Fruit fly (Drosophila melanogaster) whole organism, wandering third instar larva: ENCODE measurements around the gene orb2.

ENCODE experiments used
- CG32264 ChIP-seq: fragments of 200-800 bp; sonication (Bioruptor generic); optimal IDR thresholded peaks from 2 replicates; lab custom pipeline; 2016; ENCODE audit warnings: missing biosample characterization, missing genetic modification characterization
- CrebA ChIP-seq: fragments of 200-800 bp; sonication (Bioruptor generic); optimal IDR thresholded peaks from 2 replicates; lab custom pipeline; 2016; ENCODE audit warnings: missing biosample characterization, mild to moderate bottlenecking, missing genetic modification characterization, borderline replicate concordance
- Dfd ChIP-seq: fragments of >200 bp; optimal IDR thresholded peaks from 2 replicates; lab custom pipeline; 2017; ENCODE audit warnings: missing biosample characterization, missing genetic modification characterization
- Dif ChIP-seq: fragments of 200-275, 200-300 bp; sonication (Bioruptor generic); optimal IDR thresholded peaks from 2 replicates; lab custom pipeline; 2018; ENCODE audit warnings: missing biosample characterization, missing genetic modification characterization; ENCODE audit not compliant: partially characterized antibody
- GATAd ChIP-seq: sonication (Bioruptor generic); optimal IDR thresholded peaks from 2 replicates; lab custom pipeline; 2016; ENCODE audit warnings: missing biosample characterization, missing genetic modification characterization
- HLH106 ChIP-seq: fragments of 200-800 bp; optimal IDR thresholded peaks from 3 replicates; lab custom pipeline; 2019; ENCODE audit warnings: missing biosample characterization, mild to moderate bottlenecking, missing genetic modification characterization, moderate library complexity
- Hnf4 ChIP-seq: fragments of 200-800 bp; sonication (Bioruptor generic); optimal IDR thresholded peaks from 2 replicates; lab custom pipeline; 2016; ENCODE audit warnings: missing biosample characterization, mild to moderate bottlenecking, missing genetic modification characterization
- Hr78 ChIP-seq: fragments of >200 bp; optimal IDR thresholded peaks from 2 replicates; lab custom pipeline; 2017; ENCODE audit warnings: missing biosample characterization, missing genetic modification characterization
- Hr83 ChIP-seq: fragments of 200-300 bp; sonication (Bioruptor generic); optimal IDR thresholded peaks from 2 replicates; lab custom pipeline; 2016; ENCODE audit warnings: missing biosample characterization, mild to moderate bottlenecking, missing genetic modification characterization, moderate library complexity; ENCODE audit not compliant: poor library complexity, severe bottlenecking
- Jra ChIP-seq: sonication (Bioruptor generic); optimal IDR thresholded peaks from 2 replicates; lab custom pipeline; 2016; ENCODE audit warnings: missing biosample characterization, missing genetic modification characterization
- Mio ChIP-seq: sonication (Bioruptor generic); optimal IDR thresholded peaks from 2 replicates; lab custom pipeline; 2016; ENCODE audit warnings: missing biosample characterization, missing genetic modification characterization
- Myc ChIP-seq: fragments of >200 bp; optimal IDR thresholded peaks from 2 replicates; lab custom pipeline; 2017
- Vsx2 ChIP-seq: fragments of 200-300, 225-300 bp; sonication (Bioruptor generic); optimal IDR thresholded peaks from 2 replicates; lab custom pipeline; 2018; ENCODE audit warnings: missing biosample characterization, missing genetic modification characterization; ENCODE audit not compliant: partially characterized antibody
- br ChIP-seq: fragments of 200-800 bp; sonication (Bioruptor generic); optimal IDR thresholded peaks from 2 replicates; lab custom pipeline; 2016; ENCODE audit warnings: missing biosample characterization, missing genetic modification characterization
- brk ChIP-seq: fragments of 200-800 bp; sonication (Bioruptor generic); optimal IDR thresholded peaks from 2 replicates; lab custom pipeline; 2016; ENCODE audit warnings: missing biosample characterization, mild to moderate bottlenecking, missing genetic modification characterization
- dl ChIP-seq, 2 experiments: fragments of 175-275, 200-275 bp in 1 of 2; fragments of 200-275 bp in 1 of 2; sonication (Bioruptor generic); optimal IDR thresholded peaks; lab custom pipeline; 2018; ENCODE audit warnings: mild to moderate bottlenecking in 2 of 2, missing biosample characterization in 2 of 2, missing genetic modification characterization in 2 of 2, moderate library complexity in 2 of 2; ENCODE audit not compliant: partially characterized antibody in 2 of 2, insufficient read depth in 1 of 2
- dsf ChIP-seq: sonication (Bioruptor generic); optimal IDR thresholded peaks from 2 replicates; lab custom pipeline; 2016; ENCODE audit warnings: missing biosample characterization, missing genetic modification characterization, borderline replicate concordance
- ey ChIP-seq: fragments of 200-800 bp; sonication (Bioruptor generic); optimal IDR thresholded peaks from 2 replicates; lab custom pipeline; 2016; ENCODE audit warnings: missing biosample characterization, missing genetic modification characterization
- foxo ChIP-seq, 2 experiments: fragments of 200-800 bp; sonication (Bioruptor generic); optimal IDR thresholded peaks; 2 replicates in 1 of 2; 3 replicates in 1 of 2; lab custom pipeline; 2016 to 2017; ENCODE audit warnings: missing biosample characterization in 2 of 2, missing genetic modification characterization in 2 of 2
- fru ChIP-seq: fragments of 200-800 bp; sonication (Bioruptor generic); optimal IDR thresholded peaks from 3 replicates; lab custom pipeline; 2016; ENCODE audit warnings: missing biosample characterization, mild to moderate bottlenecking, missing genetic modification characterization
- h ChIP-seq: fragments of 200-800 bp; sonication (Bioruptor generic); optimal IDR thresholded peaks from 3 replicates; lab custom pipeline; 2016; ENCODE audit warnings: missing biosample characterization, mild to moderate bottlenecking, missing genetic modification characterization
- jim ChIP-seq: fragments of 175-275, 200-325 bp; sonication (Bioruptor generic); optimal IDR thresholded peaks from 2 replicates; lab custom pipeline; 2016; ENCODE audit warnings: missing biosample characterization, mild to moderate bottlenecking, missing genetic modification characterization
- lola ChIP-seq: fragments of >200 bp; optimal IDR thresholded peaks from 2 replicates; lab custom pipeline; 2017; ENCODE audit warnings: missing biosample characterization, missing genetic modification characterization
- pan ChIP-seq: fragments of >200 bp; optimal IDR thresholded peaks from 2 replicates; lab custom pipeline; 2017
- psq ChIP-seq: fragments of 200-800 bp; sonication (Bioruptor generic); optimal IDR thresholded peaks from 3 replicates; lab custom pipeline; 2017; ENCODE audit warnings: missing biosample characterization, mild to moderate bottlenecking, missing genetic modification characterization, moderate library complexity
- rgr ChIP-seq: fragments of 200-800 bp; sonication (Bioruptor generic); optimal IDR thresholded peaks from 3 replicates; lab custom pipeline; 2016; ENCODE audit warnings: missing biosample characterization, mild to moderate bottlenecking, missing genetic modification characterization
- sage ChIP-seq: fragments of 200-800 bp; sonication (Bioruptor generic); optimal IDR thresholded peaks from 2 replicates; lab custom pipeline; 2016; ENCODE audit warnings: missing biosample characterization, mild to moderate bottlenecking, missing genetic modification characterization
- sv ChIP-seq: fragments of 200-800 bp; sonication (Bioruptor generic); optimal IDR thresholded peaks from 3 replicates; lab custom pipeline; 2016; ENCODE audit warnings: missing biosample characterization, missing genetic modification characterization
- usp ChIP-seq: fragments of >200 bp; optimal IDR thresholded peaks from 2 replicates; lab custom pipeline; 2017; ENCODE audit warnings: missing biosample characterization, missing genetic modification characterization
- woc ChIP-seq: sonication (Bioruptor generic); optimal IDR thresholded peaks from 2 replicates; lab custom pipeline; 2016; ENCODE audit warnings: missing biosample characterization, mild to moderate bottlenecking, missing genetic modification characterization

Gene orb2

DNA sequence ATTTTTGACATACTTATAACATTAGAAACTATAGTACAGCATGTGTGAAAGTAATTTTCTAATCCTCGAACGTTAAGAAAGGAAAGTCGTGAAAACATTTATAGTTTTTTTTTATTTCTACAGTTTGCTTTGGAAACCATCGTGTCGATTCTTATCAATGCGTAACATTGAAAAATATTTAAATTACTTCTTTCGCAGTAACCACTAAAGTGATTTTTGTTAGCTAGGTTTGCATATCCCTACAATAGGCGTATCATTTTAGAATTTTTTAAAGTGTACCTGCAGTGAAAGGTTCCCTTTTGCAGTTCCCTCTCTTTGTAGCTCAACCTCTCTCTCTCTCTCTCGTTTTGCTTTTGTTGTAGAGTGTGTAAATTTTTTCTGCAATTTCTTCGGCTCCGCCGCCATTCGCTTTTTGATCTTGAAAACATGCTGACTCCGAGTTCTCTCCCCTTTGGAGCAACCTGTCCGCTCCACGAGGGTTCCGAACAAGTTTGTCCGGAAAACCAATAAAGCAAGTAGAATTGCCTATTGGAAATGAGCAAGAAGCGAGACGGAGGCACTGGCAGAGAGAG is 40.6 kb downstream of the orb2 start (continued):
- TF ChIP-seq jim (GFP tag; lab: Kevin White, UChicago): no peak
- TF ChIP-seq rgr (GFP tag; lab: Kevin White, UChicago): peak; percentile 18
- peak; percentile 36 for TF ChIP-seq HLH106 (tag; lab: Kevin White, UChicago)
- no peak for TF ChIP-seq CG32264 (GFP tag; lab: Kevin White, UChicago)
- TF ChIP-seq woc (GFP tag; lab: Kevin White, UChicago): peak; percentile 77
- TF ChIP-seq br: peak; percentile 62
- TF ChIP-seq Mio (GFP tag; lab: Kevin White, UChicago): no peak
- TF ChIP-seq Hr78 (GFP tag; lab: Kevin White, UChicago): no peak
- peak; percentile 79 for TF ChIP-seq fru
- no peak for TF ChIP-seq dsf
- no peak for TF ChIP-seq lola (GFP tag; lab: Kevin White, UChicago)

DNA sequence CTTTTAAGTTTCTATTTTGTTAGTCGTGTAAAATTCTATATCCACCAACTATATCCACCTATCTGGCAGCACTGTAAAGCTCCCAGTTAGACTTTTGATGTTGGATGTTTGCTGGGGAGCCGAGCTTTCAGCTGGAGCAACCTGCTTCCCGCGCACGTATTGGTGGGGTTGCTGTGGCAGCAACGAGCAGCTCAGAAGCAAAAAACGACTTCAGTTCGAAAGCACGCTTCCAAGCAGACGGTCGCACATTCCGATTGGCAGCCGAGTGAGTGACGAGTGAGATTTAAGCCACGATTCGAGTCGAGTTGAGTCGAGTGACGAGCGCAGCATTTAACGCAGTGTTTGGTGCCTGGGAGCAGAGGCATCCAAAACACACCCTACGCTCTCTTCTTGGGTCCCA is 41.9 kb downstream of the orb2 start, which contains the start of the genes Tsp66E and mfr:
Gene Tsp66E, plus strand, starts transcription at position 168 of the 400 bp plus-strand sequence.
Gene mfr, minus strand, starts transcription at position 340 of the 400 bp plus-strand sequence.
- TF ChIP-seq fru (peak; percentile 39), pan (no peak), woc (GFP tag; lab: Kevin White, UChicago) (peak; percentile 1), Hnf4 (GFP tag; lab: Kevin White, UChicago) (no peak), ey (peak; percentile 0), rgr (GFP tag; lab: Kevin White, UChicago) (peak; percentile 13), Jra (peak; percentile 26), HLH106 (tag; lab: Kevin White, UChicago) (no peak), CrebA (no peak), dl (GFP tag; optimal IDR thresholded peaks at IDR 0.05; lab: Kevin White, UChicago; ENCODE audit: insufficient read depth in 1 of 2, partially characterized antibody in 2 of 2) (peak in 1 of 2 experiments; percentile 30), h (GFP tag; lab: Kevin White, UChicago) (peak; percentile 40), psq (GFP tag; lab: Kevin White, UChicago) (no peak), Mio (GFP tag; lab: Kevin White, UChicago) (no peak), br (peak; percentile 35), Dif (GFP tag; lab: Kevin White, UChicago) (peak; percentile 62), Vsx2 (GFP tag; lab: Kevin White, UChicago) (peak; percentile 39), Dfd (GFP tag; lab: Kevin White, UChicago) (no peak)

DNA sequence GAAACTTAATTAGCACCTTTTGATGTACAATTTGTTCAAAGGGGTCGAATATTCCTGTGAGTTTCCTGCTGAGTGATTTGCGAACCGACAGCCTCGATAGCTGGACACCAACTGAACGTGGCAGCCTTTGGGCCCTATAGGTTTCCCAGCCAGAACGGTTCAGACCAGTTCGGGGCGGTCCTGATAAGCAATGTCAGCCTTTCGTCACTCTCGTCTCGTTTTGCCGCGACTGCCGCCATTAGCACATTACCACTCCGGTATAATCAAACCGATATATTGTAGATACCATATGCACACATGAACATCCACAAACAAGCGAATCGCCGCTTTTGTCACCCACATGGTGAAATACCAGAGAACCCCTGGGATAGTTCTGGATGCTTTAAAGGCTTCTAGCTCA is 49.2 kb downstream of the orb2 start, which contains the start of gene TrpA1:
Gene TrpA1, minus strand, starts transcription at position 101 of the 400 bp plus-strand sequence.
- TF ChIP-seq dl (GFP tag; optimal IDR thresholded peaks at IDR 0.05; lab: Kevin White, UChicago; ENCODE audit: insufficient read depth in 1 of 2, partially characterized antibody in 2 of 2) (no peak), CrebA (no peak)

DNA sequence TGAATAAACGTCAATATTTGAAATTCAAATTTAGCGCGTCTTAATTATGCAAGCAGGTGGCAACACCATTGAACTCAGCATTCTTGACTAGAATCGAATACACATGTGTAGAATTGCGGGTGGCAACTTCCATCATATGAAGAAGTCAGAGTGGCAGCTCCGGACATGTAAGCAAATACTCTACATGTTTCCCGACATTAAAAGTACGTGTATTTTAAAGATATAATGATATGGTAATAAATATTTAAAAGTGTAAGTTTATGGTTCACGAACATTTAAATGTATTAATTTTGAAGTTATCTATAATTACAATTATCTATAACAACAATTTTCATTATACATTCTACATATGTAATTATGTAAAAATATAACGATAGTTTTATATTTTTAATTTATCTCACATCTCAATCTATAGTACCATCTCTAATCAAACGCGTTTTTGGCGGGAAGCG is 63.1 kb downstream of the orb2 start, which contains the start of gene Mcm7:
Gene Mcm7, plus strand, starts transcription at position 430 of the 452 bp plus-strand sequence.
- TF ChIP-seq Myc (lab: Kevin White, UChicago): peak; percentile 87
- no peak for TF ChIP-seq CG32264 (GFP tag; lab: Kevin White, UChicago)
- TF ChIP-seq, all 38 proteins: peak for 1

DNA sequence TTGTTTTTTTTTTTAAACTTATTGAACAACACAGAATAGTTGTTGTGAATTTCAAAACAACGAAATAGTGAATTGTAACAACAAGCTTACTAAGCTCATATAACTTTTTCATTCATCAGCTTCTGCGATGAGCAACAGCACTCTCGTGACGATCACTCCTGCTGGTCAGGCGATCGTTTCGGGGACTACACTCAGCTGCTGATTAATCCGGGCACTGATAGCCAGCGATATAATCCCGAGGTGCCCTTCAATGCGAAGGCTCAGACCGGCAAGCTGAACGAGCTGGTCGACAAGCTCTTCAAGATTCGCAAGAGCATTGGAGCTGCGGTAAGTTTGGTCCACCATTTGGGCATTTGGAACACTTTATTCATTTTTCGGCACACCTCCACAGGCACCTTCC is 65.7 kb downstream of the orb2 start, which contains the start of gene CG43169:
Gene CG43169, minus strand, starts transcription at position 101 of the 400 bp plus-strand sequence.
- no peak for TF ChIP-seq pan
- TF ChIP-seq Vsx2 (GFP tag; lab: Kevin White, UChicago): no peak
- no peak for TF ChIP-seq dsf
- no peak for TF ChIP-seq fru
- no peak for TF ChIP-seq foxo (GFP tag; optimal IDR thresholded peaks at IDR 0.05; lab: Kevin White, UChicago)
- no peak for TF ChIP-seq dl (GFP tag; optimal IDR thresholded peaks at IDR 0.05; lab: Kevin White, UChicago; ENCODE audit: insufficient read depth in 1 of 2, partially characterized antibody in 2 of 2)
- TF ChIP-seq Dif (GFP tag; lab: Kevin White, UChicago): no peak
- TF ChIP-seq usp (GFP tag; lab: Kevin White, UChicago): no peak
- no peak for TF ChIP-seq sage (GFP tag; lab: Kevin White, UChicago)
- no peak for TF ChIP-seq brk (GFP tag; lab: Kevin White, UChicago)
- no peak for TF ChIP-seq sv (GFP tag; lab: Kevin White, UChicago)
- no peak for TF ChIP-seq Hr83
- TF ChIP-seq GATAd (GFP tag; lab: Kevin White, UChicago): no peak
